Worm (Caenorhabditis elegans) whole organism, mixed stage, embryonic: ENCODE data around the gene K02E2.11.
"Not testable (repeated sequence)": the region's sequence is repeated elsewhere in the genome, so short reads cannot be mapped to it uniquely, and the experiment has no call there.

ENCODE experiments used
- M03D4.4 ChIP-seq: sonication (generic microtip); optimal IDR thresholded peaks from 2 replicates; lab custom pipeline; 2017; ENCODE audit warnings: mild to moderate bottlenecking, missing genetic modification characterization, missing compliant biosample characterization
- bed-3 ChIP-seq: fragments of 200-800 bp; sonication (Bioruptor generic); optimal IDR thresholded peaks from 3 replicates; lab custom pipeline; 2018; ENCODE audit warnings: mild to moderate bottlenecking, missing genetic modification characterization, moderate library complexity, missing compliant biosample characterization
- ceh-39 ChIP-seq: fragments of 150-350 bp; optimal IDR thresholded peaks from 2 replicates; lab custom pipeline; 2014; ENCODE audit warnings: missing biosample characterization, missing genetic modification characterization
- ceh-83 ChIP-seq: fragments of 200-800 bp; sonication (Bioruptor generic); optimal IDR thresholded peaks from 2 replicates; lab custom pipeline; 2018; ENCODE audit warnings: mild to moderate bottlenecking, missing genetic modification characterization, missing compliant biosample characterization
- cnd-1 ChIP-seq: fragments of 200-800 bp; sonication (Bioruptor generic); optimal IDR thresholded peaks from 2 replicates; lab custom pipeline; 2018; ENCODE audit warnings: mild to moderate bottlenecking, missing genetic modification characterization, missing compliant biosample characterization
- drap-1 ChIP-seq: fragments of 200-800 bp; sonication (Bioruptor generic); optimal IDR thresholded peaks from 3 replicates; lab custom pipeline; 2018; ENCODE audit warnings: mild to moderate bottlenecking, missing genetic modification characterization, missing compliant biosample characterization
- elt-3 ChIP-seq: fragments of 150-350 bp; optimal IDR thresholded peaks from 2 replicates; lab custom pipeline; 2014; ENCODE audit warnings: missing biosample characterization, missing genetic modification characterization
- flh-1 ChIP-seq: fragments of 200-800 bp; sonication (Bioruptor generic); optimal IDR thresholded peaks from 2 replicates; lab custom pipeline; 2018; ENCODE audit warnings: mild to moderate bottlenecking, missing genetic modification characterization, moderate library complexity, missing compliant biosample characterization
- ham-2 ChIP-seq: fragments of 200-800 bp; sonication (Bioruptor generic); optimal IDR thresholded peaks from 2 replicates; lab custom pipeline; 2018; ENCODE audit warnings: mild to moderate bottlenecking, missing genetic modification characterization, missing compliant biosample characterization
- lin-13 ChIP-seq: fragments of 150-350 bp; optimal IDR thresholded peaks from 2 replicates; lab custom pipeline; 2014; ENCODE audit warnings: missing biosample characterization, missing genetic modification characterization
- lin-32 ChIP-seq: fragments of 200-800 bp; sonication (Bioruptor generic); optimal IDR thresholded peaks from 2 replicates; lab custom pipeline; 2018; ENCODE audit warnings: mild to moderate bottlenecking, missing genetic modification characterization, missing compliant biosample characterization
- lsy-2 ChIP-seq: fragments of 150-350 bp; optimal IDR thresholded peaks from 2 replicates; lab custom pipeline; 2014; ENCODE audit warnings: missing biosample characterization, missing genetic modification characterization
- mab-5 ChIP-seq: fragments of 150-350 bp; optimal IDR thresholded peaks from 2 replicates; lab custom pipeline; 2014; ENCODE audit warnings: missing biosample characterization, missing genetic modification characterization
- mep-1 ChIP-seq: fragments of 150-350 bp; optimal IDR thresholded peaks from 2 replicates; lab custom pipeline; 2017; ENCODE audit warnings: missing biosample characterization, missing genetic modification reagents, missing genetic modification characterization, inconsistent platforms
- mls-2 ChIP-seq: sonication (generic microtip); optimal IDR thresholded peaks from 2 replicates; lab custom pipeline; 2016; ENCODE audit warnings: mild to moderate bottlenecking, missing genetic modification characterization, moderate library complexity, missing compliant biosample characterization
- nhr-12 ChIP-seq: fragments of 150-350 bp; optimal IDR thresholded peaks from 2 replicates; lab custom pipeline; 2014; ENCODE audit warnings: missing biosample characterization, missing genetic modification characterization
- nhr-2 ChIP-seq: fragments of 150-350 bp; optimal IDR thresholded peaks from 2 replicates; lab custom pipeline; 2014; ENCODE audit warnings: missing biosample characterization, missing genetic modification characterization
- nhr-237 ChIP-seq: fragments of 150-350 bp; optimal IDR thresholded peaks from 2 replicates; lab custom pipeline; 2014; ENCODE audit warnings: missing biosample characterization, missing genetic modification characterization
- nhr-28 ChIP-seq: fragments of 150-350 bp; optimal IDR thresholded peaks from 2 replicates; lab custom pipeline; 2014; ENCODE audit warnings: missing biosample characterization, missing genetic modification characterization
- nhr-76 ChIP-seq: sonication (generic microtip); optimal IDR thresholded peaks from 2 replicates; lab custom pipeline; 2017; ENCODE audit warnings: missing biosample characterization, missing genetic modification characterization
- pha-4 ChIP-seq: fragments of 150-350 bp; optimal IDR thresholded peaks from 2 replicates; lab custom pipeline; 2018; ENCODE audit warnings: missing biosample characterization, missing genetic modification reagents, missing genetic modification characterization
- sptf-1 ChIP-seq: sonication (generic microtip); optimal IDR thresholded peaks from 2 replicates; lab custom pipeline; 2017; ENCODE audit warnings: mild to moderate bottlenecking, missing genetic modification characterization, moderate library complexity, missing compliant biosample characterization
- unc-120 ChIP-seq: sonication (generic microtip); optimal IDR thresholded peaks from 2 replicates; lab custom pipeline; 2017; ENCODE audit warnings: missing genetic modification characterization, missing compliant biosample characterization; ENCODE audit not compliant: poor library complexity, severe bottlenecking
- unc-39 ChIP-seq: fragments of 150-350 bp; optimal IDR thresholded peaks from 2 replicates; lab custom pipeline; 2014; ENCODE audit warnings: missing biosample characterization, missing genetic modification characterization
- unc-62 ChIP-seq: fragments of 150-350 bp; optimal IDR thresholded peaks from 2 replicates; lab custom pipeline; 2014; ENCODE audit warnings: missing biosample characterization, missing genetic modification reagents, missing genetic modification characterization
- zip-8 ChIP-seq: fragments of 150-350 bp; optimal IDR thresholded peaks from 2 replicates; lab custom pipeline; 2014; ENCODE audit warnings: missing biosample characterization, missing genetic modification characterization
- ztf-11 ChIP-seq: fragments of 150-350 bp; optimal IDR thresholded peaks from 2 replicates; lab custom pipeline; 2014; ENCODE audit warnings: missing biosample characterization, missing genetic modification characterization

The K02E2.11 gene

ce11 chrV:20366839-20367238 is 16.3 kb upstream of the K02E2.11 start, which contains the start of gene K02E2.8:
TSS of gene K02E2.8 (minus strand) at chrV:20366939.
- no peak for TF ChIP-seq nhr-12 (tag; lab: Kevin White, UChicago)
- TF ChIP-seq pha-4 (tag; lab: Kevin White, UChicago): no peak
- TF ChIP-seq unc-120 (tag; lab: Kevin White, UChicago): no peak
- TF ChIP-seq, all 35 proteins: peak for 0

- not testable (repeated sequence) for TF ChIP-seq ztf-11 (tag; lab: Kevin White, UChicago); elt-3 (tag; lab: Kevin White, UChicago); cnd-1
Measured at ce11 chrV:20369153-20369552, 14.0 kb upstream of the K02E2.11 start, which contains the start of gene srh-177. TSS of gene srh-177 (minus strand) at chrV:20369253.

DNA sequence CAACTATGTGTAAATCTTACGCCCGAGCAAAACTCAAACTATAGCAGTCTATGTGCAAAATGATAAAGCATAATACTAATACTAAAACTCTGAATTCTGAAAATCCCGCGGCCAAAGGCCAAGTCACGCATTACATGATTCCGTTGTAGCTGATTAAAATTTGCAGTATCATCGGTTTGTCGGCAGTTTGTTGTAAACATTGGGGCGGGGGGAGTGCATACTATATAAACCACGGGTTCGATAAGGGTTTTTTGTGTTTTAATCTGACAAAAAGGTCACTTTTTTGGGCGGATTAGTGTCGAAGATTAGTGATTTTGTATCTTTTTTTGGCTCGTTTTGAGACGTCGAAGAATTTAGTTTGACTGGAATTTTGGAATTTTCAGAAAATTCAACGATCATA is 8.6 kb upstream of the K02E2.11 start:
- TF ChIP-seq zip-8 (tag; lab: Kevin White, UChicago) (no peak), nhr-2 (no peak), nhr-237 (tag; lab: Kevin White, UChicago) (no peak)

DNA sequence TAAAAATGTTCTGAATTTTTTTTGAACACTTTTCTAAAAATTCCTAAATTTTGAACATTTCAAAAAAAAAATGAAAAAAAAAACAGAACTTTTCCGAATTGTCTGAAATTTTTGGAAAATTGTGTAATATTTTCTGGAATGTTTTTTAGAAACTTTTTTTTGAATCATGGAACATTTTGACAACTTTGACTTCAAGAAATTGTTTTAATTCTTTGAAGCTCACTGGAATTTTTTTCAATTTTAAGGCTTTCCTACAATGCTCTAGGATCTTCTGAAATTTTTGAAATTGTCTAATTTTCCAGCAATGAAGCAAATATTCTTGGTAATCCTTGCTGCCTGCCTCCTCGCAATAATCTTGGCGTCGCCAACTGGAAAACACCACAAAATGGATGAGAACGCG is 7.9 kb upstream of the K02E2.11 start, which contains the start of gene ins-35:
Gene ins-35, plus strand, starts transcription at position 301 of the 400 bp plus-strand sequence.
- no peak for TF ChIP-seq nhr-237 (tag; lab: Kevin White, UChicago)
- TF ChIP-seq pha-4 (tag; lab: Kevin White, UChicago): no peak
- TF ChIP-seq nhr-2: no peak
- no peak for TF ChIP-seq ceh-83 (GFP tag; lab: Kevin White, UChicago)
- no peak for TF ChIP-seq sptf-1 (tag; lab: Kevin White, UChicago)
- TF ChIP-seq cnd-1: no peak
- no peak for TF ChIP-seq unc-62 (GFP tag; lab: Kevin White, UChicago)
- no peak for TF ChIP-seq nhr-28
- no peak for TF ChIP-seq ztf-11 (tag; lab: Kevin White, UChicago)
- no peak for TF ChIP-seq flh-1
- TF ChIP-seq M03D4.4 (tag; lab: Kevin White, UChicago): no peak
- TF ChIP-seq ceh-39 (tag; lab: Kevin White, UChicago): no peak
- TF ChIP-seq, all 35 proteins: peak for 0

DNA sequence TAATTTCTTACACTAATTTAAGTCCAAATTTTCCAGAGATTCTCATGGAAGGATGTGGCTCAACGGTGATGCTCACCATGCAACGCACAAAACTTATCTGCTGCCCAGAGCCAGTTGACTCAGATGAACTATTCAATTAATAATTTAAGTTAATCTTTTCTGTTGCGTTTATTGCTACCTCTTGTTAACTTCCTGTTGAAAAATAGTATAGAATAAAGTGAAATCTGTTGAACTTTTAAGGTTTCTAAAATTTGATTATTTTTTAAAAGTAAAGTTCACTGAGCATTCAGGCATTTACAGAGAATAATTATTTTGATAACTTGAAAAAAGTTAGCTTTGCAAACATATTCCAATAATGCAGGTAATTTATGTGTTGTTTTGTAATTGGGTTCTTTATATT is 7.0 kb upstream of the K02E2.11 start:
- TF ChIP-seq bed-3 (GFP tag; lab: Kevin White, UChicago) (no peak), mep-1 (tag; lab: Kevin White, UChicago) (no peak), unc-62 (GFP tag; lab: Kevin White, UChicago) (no peak), unc-39 (tag; lab: Kevin White, UChicago) (no peak), sptf-1 (tag; lab: Kevin White, UChicago) (no peak), drap-1 (GFP tag; lab: Kevin White, UChicago) (no peak), mab-5 (tag; lab: Kevin White, UChicago) (no peak), nhr-76 (tag; lab: Kevin White, UChicago) (no peak), M03D4.4 (tag; lab: Kevin White, UChicago) (no peak), pha-4 (tag; lab: Kevin White, UChicago) (no peak), nhr-2 (no peak), ham-2 (GFP tag; lab: Kevin White, UChicago) (no peak)

DNA sequence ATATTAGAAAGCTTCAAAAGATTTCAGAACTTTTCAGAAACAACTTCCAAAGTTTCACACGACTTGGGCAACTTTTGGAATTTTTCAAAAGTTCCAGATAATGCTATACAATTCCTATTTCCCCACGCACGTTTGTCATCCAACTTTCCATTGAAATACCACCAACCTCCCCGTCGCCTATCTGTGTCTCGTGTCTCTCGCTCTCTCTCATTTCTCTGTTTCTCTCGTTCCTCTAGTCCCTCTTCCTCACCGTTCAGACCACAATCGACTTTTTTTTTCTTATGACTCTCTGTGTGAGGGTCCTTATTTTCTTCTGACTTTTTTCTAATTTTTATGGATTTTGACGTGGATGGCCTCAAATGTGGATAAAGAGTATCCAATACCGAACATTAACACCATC is 2.8 kb upstream of the K02E2.11 start, which contains the start of gene K02E2.6:
Gene K02E2.6, plus strand, starts transcription at position 242 of the 400 bp plus-strand sequence.
- TF ChIP-seq mep-1 (tag; lab: Kevin White, UChicago) (peak; percentile 11), cnd-1 (no peak), lin-32 (GFP tag; lab: Kevin White, UChicago) (no peak)
- TF ChIP-seq, all 35 proteins: peak for 1

DNA sequence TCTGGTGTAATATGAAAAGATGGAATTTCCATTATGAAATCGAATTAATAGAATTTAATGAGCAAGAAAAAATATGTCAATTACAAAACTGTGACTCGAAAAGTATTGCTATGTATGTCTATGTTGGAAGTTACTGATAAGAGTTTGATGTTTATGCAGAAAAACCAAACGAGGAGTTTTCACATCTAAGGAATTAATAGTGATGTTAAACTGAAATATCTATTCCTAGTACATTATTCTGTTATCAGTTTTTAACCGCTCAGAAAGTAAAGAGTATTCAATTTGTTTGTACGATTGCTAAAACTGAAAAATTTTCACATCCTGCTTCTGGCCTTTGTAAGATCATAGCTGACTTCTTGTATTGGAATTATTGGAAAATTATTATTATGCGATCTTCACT is 3.8 kb downstream of the K02E2.11 start, which contains the start of gene K02E2.7:
Gene K02E2.7, minus strand, starts transcription at position 101 of the 400 bp plus-strand sequence.
- TF ChIP-seq elt-3 (tag; lab: Kevin White, UChicago) (no peak), bed-3 (GFP tag; lab: Kevin White, UChicago) (no peak), ham-2 (GFP tag; lab: Kevin White, UChicago) (no peak), lin-13 (tag; lab: Kevin White, UChicago) (no peak), flh-1 (no peak), mls-2 (tag; lab: Kevin White, UChicago) (no peak), nhr-76 (tag; lab: Kevin White, UChicago) (no peak), lsy-2 (no peak), mab-5 (tag; lab: Kevin White, UChicago) (no peak), unc-39 (tag; lab: Kevin White, UChicago) (no peak), sptf-1 (tag; lab: Kevin White, UChicago) (no peak)
- TF ChIP-seq, all 35 proteins: peak for 0
